In the genomic region with DNA sequence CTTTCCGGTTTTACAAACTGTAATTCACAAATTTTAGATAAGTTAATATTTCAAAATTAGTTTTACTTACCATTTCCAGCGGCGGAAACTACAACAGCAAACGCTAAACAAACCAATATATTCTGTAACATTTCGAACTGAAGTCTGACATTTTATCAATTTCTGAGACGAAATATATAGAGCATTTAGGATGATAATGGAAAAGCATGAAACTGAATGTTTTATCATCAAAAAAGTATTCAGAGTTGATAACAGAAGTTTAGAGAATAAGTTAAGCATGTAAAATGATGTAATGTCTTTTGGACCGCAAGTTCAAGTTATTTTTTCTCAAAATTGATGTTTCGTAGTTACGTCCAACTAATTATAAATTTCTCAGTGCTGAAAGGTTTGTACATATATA, we compare ENCODE assay signal across 5 worm cellular contexts.
TF ChIP-seq lines count a peak whose summit lies in the region.

Gene F55G11.2 (minus strand): TSS at position 149 of the 400 bp plus-strand sequence.

TF ChIP-seq in whole organism, L1 larva, 84 proteins besides CTCF, POLR2A, EP300 and RAD21:
- TF ChIP-seq pax-3 (tag; optimal IDR thresholded peaks at IDR 0.05; lab: Kevin White, UChicago) (no peak), elt-2 (tag; optimal IDR thresholded peaks at IDR 0.05; lab: Kevin White, UChicago) (peak; percentile 86), efl-1 (optimal IDR thresholded peaks at IDR 0.05; lab: Kevin White, UChicago) (no peak), efl-1 (GFP tag; optimal IDR thresholded peaks at IDR 0.05 in 1 of 2; lab: Kevin White, UChicago) (peak in 1 of 2 experiments; percentile 87), tbx-2 (tag; optimal IDR thresholded peaks at IDR 0.05; lab: Kevin White, UChicago) (no peak), skn-1 (tag; optimal IDR thresholded peaks at IDR 0.05; lab: Kevin White, UChicago) (peak; percentile 6)

TF ChIP-seq in whole organism, L2 larva, 48 proteins besides CTCF, POLR2A, EP300 and RAD21:
- TF ChIP-seq fos-1 (tag; optimal IDR thresholded peaks at IDR 0.05; lab: Kevin White, UChicago) (peak; percentile 82), snpc-4 (tag; optimal IDR thresholded peaks at IDR 0.05; lab: Kevin White, UChicago) (no peak), nhr-25 (tag; optimal IDR thresholded peaks at IDR 0.05; lab: Kevin White, UChicago) (no peak), crh-2 (tag; optimal IDR thresholded peaks at IDR 0.05; lab: Kevin White, UChicago) (no peak), egl-27 (tag; optimal IDR thresholded peaks at IDR 0.05; lab: Kevin White, UChicago) (no peak), skn-1 (tag; optimal IDR thresholded peaks at IDR 0.05; lab: Kevin White, UChicago) (peak; percentile 21)

TF ChIP-seq in whole organism, L3 larva, 47 proteins besides CTCF, POLR2A, EP300 and RAD21:
- TF ChIP-seq ceh-9 (tag; optimal IDR thresholded peaks at IDR 0.05; lab: Kevin White, UChicago) (no peak), elt-2 (tag; optimal IDR thresholded peaks at IDR 0.05; lab: Kevin White, UChicago) (peak; percentile 76)

TF ChIP-seq in whole organism, L4 larva, 104 proteins besides CTCF, POLR2A, EP300 and RAD21:
- TF ChIP-seq skn-1 (tag; optimal IDR thresholded peaks at IDR 0.05; lab: Kevin White, UChicago) (no peak), dmd-6 (GFP tag; IDR thresholded peaks at IDR 0.05; lab: Robert Waterston, UW) (peak; percentile 74; the same call in 1 of the 2 replicates), pqm-1 (tag; optimal IDR thresholded peaks at IDR 0.05; lab: Kevin White, UChicago) (peak; percentile 56)

TF ChIP-seq in whole organism, young adult, 124 proteins besides CTCF, POLR2A, EP300 and RAD21:
- TF ChIP-seq nhr-80 (tag; optimal IDR thresholded peaks at IDR 0.05; lab: Kevin White, UChicago) (peak; percentile 55), lsy-27 (tag; optimal IDR thresholded peaks at IDR 0.05; lab: Kevin White, UChicago; ENCODE audit: borderline replicate concordance, insufficient read depth) (no peak)
TF ChIP-seq in whole organism, young adult: peak in this region for 1.
